Worm (Caenorhabditis elegans) whole organism, L1 larva: Measurements from ENCODE around the gene T03F7.6.

Experiments used
- C16A3.4 ChIP-seq: fragments of 150-350 bp; optimal IDR thresholded peaks from 2 replicates; lab custom pipeline; 2014; ENCODE audit warnings: missing biosample characterization, missing genetic modification characterization
- ama-1 ChIP-seq: fragments of 150-350 bp; optimal IDR thresholded peaks from 2 replicates; lab custom pipeline; 2014
- egl-13 ChIP-seq: sonication (generic microtip); optimal IDR thresholded peaks from 2 replicates; lab custom pipeline; 2016; ENCODE audit warnings: missing genotype, missing genetic modification reagents, missing genetic modification characterization, missing compliant biosample characterization
- jun-1 ChIP-seq: fragments of 150-350 bp; optimal IDR thresholded peaks from 2 replicates; lab custom pipeline; 2014; ENCODE audit warnings: missing biosample characterization, missing genetic modification reagents, missing genetic modification characterization
- lin-15B ChIP-seq: fragments of 150-350 bp; sonication (generic microtip); optimal IDR thresholded peaks from 3 replicates; lab custom pipeline; 2014; ENCODE audit warnings: missing biosample characterization, missing genetic modification characterization
- mef-2 ChIP-seq: fragments of 150-350 bp; optimal IDR thresholded peaks from 2 replicates; lab custom pipeline; 2014; ENCODE audit warnings: missing biosample characterization, missing genetic modification characterization
- nhr-28 ChIP-seq: fragments of 150-350 bp; optimal IDR thresholded peaks from 2 replicates; lab custom pipeline; 2014; ENCODE audit warnings: missing biosample characterization, missing genetic modification characterization
- nhr-77 ChIP-seq: fragments of 150-350 bp; optimal IDR thresholded peaks from 2 replicates; lab custom pipeline; 2014; ENCODE audit warnings: missing biosample characterization, missing genetic modification characterization
- zag-1 ChIP-seq: fragments of 150-350 bp; optimal IDR thresholded peaks from 2 replicates; lab custom pipeline; 2014; ENCODE audit warnings: missing biosample characterization, missing genetic modification characterization
- zip-4 ChIP-seq: fragments of 200-800 bp; sonication (Bioruptor generic); optimal IDR thresholded peaks from 2 replicates; lab custom pipeline; 2018; ENCODE audit warnings: mild to moderate bottlenecking, missing genetic modification characterization, moderate library complexity, missing compliant biosample characterization
- ztf-4 ChIP-seq: fragments of 150-350 bp; optimal IDR thresholded peaks from 2 replicates; lab custom pipeline; 2014; ENCODE audit warnings: missing biosample characterization, missing genetic modification characterization

DNA sequence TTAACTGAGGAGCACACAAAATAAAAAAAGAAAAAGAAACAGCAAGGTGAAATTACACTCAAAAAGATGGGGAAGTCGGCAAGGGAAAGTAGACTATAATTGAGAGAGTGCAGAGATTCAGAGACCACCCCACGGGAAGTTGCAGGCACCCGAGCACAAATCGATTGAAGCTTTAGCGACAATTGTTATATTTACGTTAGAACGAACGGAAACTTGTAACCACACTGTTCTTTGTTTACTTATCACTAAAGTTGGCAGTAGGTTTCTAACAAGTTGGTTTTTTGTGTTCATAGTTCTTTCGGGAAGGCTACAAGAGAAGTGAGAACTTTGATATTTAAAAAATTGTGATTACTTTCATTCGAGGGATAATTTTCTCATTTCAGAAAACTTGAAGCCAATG, 27.2 kb downstream of the T03F7.6 start, which contains the start of gene F47G9.4:
- TF ChIP-seq jun-1 (tag; lab: Kevin White, UChicago), result no peak
- no peak for TF ChIP-seq zag-1 (tag; lab: Kevin White, UChicago)
- no peak for TF ChIP-seq zip-4 (GFP tag; lab: Kevin White, UChicago)
- no peak for TF ChIP-seq mef-2 (tag; lab: Kevin White, UChicago)
- no peak for TF ChIP-seq ztf-4 (tag; lab: Kevin White, UChicago)
- no peak for TF ChIP-seq nhr-28 (tag; lab: Kevin White, UChicago)
- no peak for TF ChIP-seq lin-15B (tag; lab: Kevin White, UChicago)
- no peak for TF ChIP-seq egl-13 (tag; lab: Kevin White, UChicago)
- TF ChIP-seq nhr-77, result no peak
- no peak for TF ChIP-seq C16A3.4 (tag; lab: Kevin White, UChicago)
- no peak for TF ChIP-seq ama-1 (lab: Kevin White, UChicago)
